Fruit fly (Drosophila melanogaster): ENCODE data around the gene CG11970.
A peak's percentile ranks its signal among the peaks of the same experiment; 100 is the strongest.

The CG11970 gene

DNA sequence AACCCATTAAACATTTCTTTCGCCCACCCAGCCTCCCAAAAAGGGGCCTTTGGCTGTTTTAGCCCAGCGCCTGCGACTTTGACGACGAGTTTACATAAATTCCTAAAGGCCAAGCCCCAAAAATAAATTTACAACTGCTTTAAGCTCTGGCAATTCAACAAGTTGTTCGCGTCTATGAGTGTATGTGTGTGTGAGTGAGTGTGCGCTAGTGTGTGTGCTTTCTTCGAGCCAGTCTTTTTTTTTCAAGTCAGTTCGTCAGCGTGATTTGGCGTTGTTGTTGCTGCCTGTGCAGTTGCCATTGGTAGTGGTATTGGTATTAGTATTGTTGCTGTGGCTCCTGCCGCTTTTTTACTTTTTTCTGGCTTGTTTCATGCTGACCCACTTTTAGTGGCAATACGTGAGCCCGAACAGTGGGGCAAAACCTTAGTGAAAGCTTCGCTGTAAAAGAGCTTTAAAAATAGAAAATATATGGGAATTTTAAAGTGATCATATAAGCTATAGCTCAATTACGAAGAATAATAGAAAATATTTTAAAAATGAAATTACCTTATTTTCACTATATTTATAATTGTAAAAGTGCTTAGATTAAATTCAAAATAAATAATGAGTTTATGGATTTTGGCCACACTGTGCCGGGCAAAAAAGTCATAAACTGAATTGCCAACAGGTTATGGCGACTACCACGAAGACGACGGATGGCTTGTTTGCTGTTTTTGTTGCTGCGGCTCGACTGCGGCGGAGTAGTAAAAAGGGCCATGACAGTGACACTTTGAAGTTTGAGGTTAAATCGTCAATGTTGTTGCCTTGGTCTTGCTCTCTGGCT, 38.8 kb upstream of the CG11970 start:
- no peak for TF ChIP-seq kay (GFP tag; ENCODE audit: borderline replicate concordance)
- no peak for TF ChIP-seq Crg-1 (GFP tag; optimal IDR thresholded peaks at IDR 0.05)
- TF ChIP-seq CG12768 (GFP tag; optimal IDR thresholded peaks at IDR 0.05) = no peak
- no peak for TF ChIP-seq pad (GFP tag; optimal IDR thresholded peaks at IDR 0.05)
- no peak for TF ChIP-seq CG33017 (tag; optimal IDR thresholded peaks at IDR 0.05)
- TF ChIP-seq tj (GFP tag; optimal IDR thresholded peaks at IDR 0.05) = no peak
- TF ChIP-seq cic (GFP tag; optimal IDR thresholded peaks at IDR 0.05) = no peak
- no peak for TF ChIP-seq Mnt (GFP tag; optimal IDR thresholded peaks at IDR 0.05)
- no peak for TF ChIP-seq CG7101 (tag; optimal IDR thresholded peaks at IDR 0.05)
- no peak for TF ChIP-seq Hr96 (GFP tag; optimal IDR thresholded peaks at IDR 0.05)
- no peak for TF ChIP-seq Clk (GFP tag; optimal IDR thresholded peaks at IDR 0.05)
- no peak for TF ChIP-seq bab1 (GFP tag; optimal IDR thresholded peaks at IDR 0.05)
- no peak for TF ChIP-seq CG7045 (GFP tag; optimal IDR thresholded peaks at IDR 0.05)
- TF ChIP-seq cnc (optimal IDR thresholded peaks at IDR 0.05) = no peak
- TF ChIP-seq CG1620 (GFP tag; optimal IDR thresholded peaks at IDR 0.05) = no peak

DNA sequence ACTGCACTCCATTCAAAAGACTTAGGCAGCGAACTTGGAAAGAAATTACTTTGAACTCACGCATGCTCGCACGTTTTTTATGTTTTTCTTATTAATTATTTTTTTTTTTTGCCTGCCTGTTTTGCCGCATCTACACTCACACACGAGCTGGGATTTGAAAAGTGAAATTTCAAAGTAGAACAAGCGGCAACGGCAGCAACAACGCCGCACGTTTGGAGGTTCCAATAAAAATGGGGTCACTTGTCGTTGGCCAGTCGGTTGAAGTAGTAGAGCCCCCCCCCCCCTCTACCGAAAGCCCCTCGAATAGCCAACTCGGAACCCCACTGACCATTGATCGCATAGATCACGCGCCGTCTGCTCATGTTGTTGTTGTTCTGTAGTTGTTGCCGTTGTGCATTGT, 38.1 kb upstream of the CG11970 start:
- no peak for TF ChIP-seq tj (GFP tag; optimal IDR thresholded peaks at IDR 0.05)
- no peak for TF ChIP-seq Crg-1 (GFP tag; optimal IDR thresholded peaks at IDR 0.05)
- no peak for TF ChIP-seq cnc (optimal IDR thresholded peaks at IDR 0.05)
- TF ChIP-seq bab1 (GFP tag; optimal IDR thresholded peaks at IDR 0.05) = no peak
- no peak for TF ChIP-seq CG33017 (tag; optimal IDR thresholded peaks at IDR 0.05)
- no peak for TF ChIP-seq CG11617 (GFP tag; optimal IDR thresholded peaks at IDR 0.05)
- TF ChIP-seq CG14711 (tag; optimal IDR thresholded peaks at IDR 0.05) = no peak

DNA sequence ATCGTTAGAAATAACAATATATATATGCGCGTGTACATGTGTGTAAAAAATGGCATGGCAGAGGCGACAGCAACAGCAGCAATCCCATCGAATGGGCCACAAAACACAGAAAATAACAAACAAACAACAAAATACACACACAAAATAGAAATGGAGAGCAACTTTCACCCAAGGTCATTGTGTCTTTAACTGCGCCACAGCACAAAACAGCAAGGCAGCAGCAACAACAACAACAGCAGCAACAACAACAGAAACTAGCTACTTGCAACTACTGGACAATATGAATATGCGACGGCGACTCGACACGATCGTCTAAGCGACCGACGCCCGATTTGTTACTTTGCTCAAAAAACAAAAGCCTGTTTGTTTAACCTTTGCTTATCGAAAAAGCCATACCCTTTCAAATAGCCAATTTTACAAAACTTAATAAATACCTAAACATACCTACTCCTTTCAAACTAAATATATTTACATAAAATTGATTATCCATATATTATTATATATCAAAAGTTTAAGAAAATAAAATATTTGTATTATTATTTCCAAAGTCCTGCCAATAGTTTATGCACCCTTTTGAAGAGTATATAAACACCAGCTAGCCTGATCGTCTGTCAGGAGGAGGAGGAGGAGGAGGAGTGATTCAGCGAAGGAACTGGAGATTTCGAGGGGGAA, 36.6 kb upstream of the CG11970 start:
- TF ChIP-seq CG1620 (GFP tag; optimal IDR thresholded peaks at IDR 0.05) = no peak
- TF ChIP-seq CG33017 (tag; optimal IDR thresholded peaks at IDR 0.05) = no peak
- no peak for TF ChIP-seq Hr96 (GFP tag; optimal IDR thresholded peaks at IDR 0.05)
- TF ChIP-seq CG7045 (GFP tag; optimal IDR thresholded peaks at IDR 0.05) = no peak
- TF ChIP-seq CG11617 (GFP tag; optimal IDR thresholded peaks at IDR 0.05) = no peak
- TF ChIP-seq Mnt (GFP tag; optimal IDR thresholded peaks at IDR 0.05) = no peak
- TF ChIP-seq ovo (GFP tag; optimal IDR thresholded peaks at IDR 0.05) = no peak
- no peak for TF ChIP-seq cnc (optimal IDR thresholded peaks at IDR 0.05)
- TF ChIP-seq cic (GFP tag; optimal IDR thresholded peaks at IDR 0.05) = no peak
- no peak for TF ChIP-seq Crg-1 (GFP tag; optimal IDR thresholded peaks at IDR 0.05)

DNA sequence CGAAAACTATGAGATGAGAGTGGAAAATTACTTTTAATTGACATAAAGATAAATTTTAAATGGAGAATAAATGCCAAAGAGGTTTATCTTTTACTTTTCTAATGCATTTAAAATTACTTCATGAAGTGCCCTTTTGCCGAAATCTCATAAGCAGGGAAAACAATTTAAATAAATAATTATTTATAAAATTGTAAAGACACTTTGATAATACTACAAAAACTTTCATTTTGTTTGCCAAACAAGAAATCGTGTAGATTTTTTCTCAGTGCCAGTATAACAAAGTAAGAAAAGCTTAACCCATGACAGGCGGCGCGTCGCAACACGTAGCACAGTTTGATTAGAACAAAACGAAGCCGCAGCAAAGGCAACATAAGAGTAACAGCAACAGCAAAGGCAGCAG, 35.7 kb upstream of the CG11970 start:
- no peak for TF ChIP-seq tj (GFP tag; optimal IDR thresholded peaks at IDR 0.05)
- TF ChIP-seq pad (GFP tag; optimal IDR thresholded peaks at IDR 0.05) = no peak
- TF ChIP-seq ovo (GFP tag; optimal IDR thresholded peaks at IDR 0.05) = no peak
- TF ChIP-seq CG7101 (tag; optimal IDR thresholded peaks at IDR 0.05) = no peak
- TF ChIP-seq Hr96 (GFP tag; optimal IDR thresholded peaks at IDR 0.05) = no peak
- TF ChIP-seq CG11617 (GFP tag; optimal IDR thresholded peaks at IDR 0.05) = no peak
- TF ChIP-seq CG33017 (tag; optimal IDR thresholded peaks at IDR 0.05) = no peak

DNA sequence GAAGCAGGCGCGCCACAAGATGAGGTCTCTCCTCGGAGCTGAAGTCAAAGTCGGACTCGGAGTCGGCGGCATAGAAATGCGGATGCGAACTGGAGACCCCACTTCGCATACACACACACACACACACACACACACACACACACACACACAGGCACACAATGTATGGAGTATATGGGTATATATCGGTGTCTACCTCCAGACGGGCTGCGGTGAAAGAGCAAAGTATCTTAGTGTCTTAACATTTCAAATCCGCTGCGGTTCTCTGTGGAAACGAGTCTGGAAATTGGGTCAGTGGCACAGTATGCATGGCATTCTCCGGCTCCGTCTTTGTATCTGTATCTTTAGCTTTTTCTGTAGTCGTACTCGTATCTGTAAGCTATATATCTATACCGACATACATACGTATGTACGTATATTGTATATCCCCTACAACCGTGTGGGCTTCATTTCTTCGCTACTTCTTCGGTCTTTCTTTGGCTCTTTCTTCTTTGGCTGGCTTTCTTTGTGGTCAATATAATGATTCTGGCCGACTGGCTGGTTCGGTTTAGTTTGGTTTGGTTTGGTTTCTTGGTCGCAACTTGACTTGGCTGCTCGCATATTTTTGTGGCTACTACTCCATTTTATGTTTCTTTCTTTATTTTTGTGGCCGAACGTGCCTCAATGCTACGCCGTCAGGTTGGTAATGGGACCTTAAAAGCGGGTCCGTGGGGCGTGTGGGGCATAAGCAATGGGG, 35.0 kb upstream of the CG11970 start:
- TF ChIP-seq Hr96 (GFP tag; optimal IDR thresholded peaks at IDR 0.05) = no peak

DNA sequence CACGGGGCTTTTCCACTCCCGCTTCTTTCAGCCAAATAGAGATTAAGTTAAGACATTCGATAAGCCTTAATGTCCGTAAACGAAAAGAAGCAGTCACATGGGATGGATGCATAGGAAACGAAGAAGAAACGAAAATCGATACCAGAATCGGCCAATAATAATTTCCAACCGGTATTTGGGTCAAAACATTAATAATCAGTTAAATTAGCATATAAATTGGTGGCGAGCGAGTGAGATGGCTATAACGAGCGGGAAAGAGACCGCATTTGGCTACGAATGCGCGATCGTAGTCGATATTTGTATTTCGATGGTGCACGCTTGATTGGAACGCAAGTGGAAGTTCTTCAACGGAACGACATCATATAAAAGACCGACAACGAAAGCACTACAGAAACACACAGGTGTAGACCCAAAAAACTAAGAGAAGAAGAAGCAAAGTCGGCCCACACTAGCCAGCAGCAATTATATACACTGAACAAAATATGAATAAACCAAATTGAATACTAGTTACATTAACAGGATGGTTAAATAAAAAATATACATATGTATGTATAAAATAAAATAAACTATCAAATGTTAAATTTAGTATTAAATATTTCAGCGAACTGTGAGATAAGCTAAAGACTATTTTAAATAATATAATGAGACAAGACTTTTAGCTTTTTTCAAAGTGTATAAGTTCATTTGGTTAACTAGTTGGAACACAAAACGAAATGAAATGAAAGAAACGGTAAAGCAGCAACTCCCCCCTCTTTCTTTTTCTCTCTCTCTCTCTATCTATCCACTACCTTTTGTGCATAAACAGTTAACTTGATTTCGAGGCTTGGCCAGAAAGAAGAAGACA, 29.8 kb upstream of the CG11970 start:
- TF ChIP-seq CG7045 (GFP tag; optimal IDR thresholded peaks at IDR 0.05) (no peak), pad (GFP tag; optimal IDR thresholded peaks at IDR 0.05) (peak; percentile 76)

DNA sequence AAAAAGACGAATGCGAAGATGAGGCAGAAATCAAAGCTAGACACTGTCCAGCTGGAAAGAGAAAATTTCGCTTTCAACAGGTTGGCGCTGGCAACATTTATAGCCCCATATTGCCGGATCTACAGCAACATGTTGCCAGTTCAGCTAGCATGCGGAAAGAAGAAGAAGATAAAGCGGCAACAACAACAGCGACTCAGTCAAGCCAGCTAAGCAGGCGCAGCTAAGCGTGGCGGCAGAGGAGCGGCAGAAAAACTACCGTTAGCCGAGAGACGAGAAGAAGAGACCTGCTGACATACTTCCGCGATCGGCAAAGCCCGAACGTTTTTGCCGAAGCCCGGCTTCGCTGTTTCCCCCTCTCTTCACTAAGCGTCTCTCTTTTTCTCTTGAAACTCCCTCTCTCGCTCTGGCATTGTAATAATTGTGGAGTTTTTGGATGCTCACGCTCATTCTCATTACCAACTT, 29.1 kb upstream of the CG11970 start:
- TF ChIP-seq CG7101 (tag; optimal IDR thresholded peaks at IDR 0.05) (no peak), CG7045 (GFP tag; optimal IDR thresholded peaks at IDR 0.05) (no peak), pad (GFP tag; optimal IDR thresholded peaks at IDR 0.05) (peak; percentile 69), cic (GFP tag; optimal IDR thresholded peaks at IDR 0.05) (no peak), ovo (GFP tag; optimal IDR thresholded peaks at IDR 0.05) (peak; percentile 93), kay (GFP tag; ENCODE audit: borderline replicate concordance) (no peak), Crg-1 (GFP tag; optimal IDR thresholded peaks at IDR 0.05) (no peak), CG5204 (GFP tag; optimal IDR thresholded peaks at IDR 0.05) (no peak), CG1620 (GFP tag; optimal IDR thresholded peaks at IDR 0.05) (no peak), bab1 (GFP tag; optimal IDR thresholded peaks at IDR 0.05) (no peak), toe (GFP tag; optimal IDR thresholded peaks at IDR 0.05) (no peak), CG12768 (GFP tag; optimal IDR thresholded peaks at IDR 0.05) (no peak), cnc (optimal IDR thresholded peaks at IDR 0.05) (no peak), Mnt (GFP tag; optimal IDR thresholded peaks at IDR 0.05) (no peak), CG14711 (tag; optimal IDR thresholded peaks at IDR 0.05) (no peak), Hr96 (GFP tag; optimal IDR thresholded peaks at IDR 0.05) (no peak)
